Worm (Caenorhabditis elegans): ENCODE measurements around the gene hrpa-2.

hrpa-2 gene

ce11 chrX:5216063-5216462 lies at the start of gene hrpa-2:
Gene hrpa-2 (plus strand): TSS chrX:5216363.
- no peak for TF ChIP-seq him-1 (tag; optimal IDR thresholded peaks at IDR 0.05)
- TF ChIP-seq dao-5 (tag; optimal IDR thresholded peaks at IDR 0.05): no peak
- TF ChIP-seq W03F9.2 (tag; optimal IDR thresholded peaks at IDR 0.05): no peak

DNA sequence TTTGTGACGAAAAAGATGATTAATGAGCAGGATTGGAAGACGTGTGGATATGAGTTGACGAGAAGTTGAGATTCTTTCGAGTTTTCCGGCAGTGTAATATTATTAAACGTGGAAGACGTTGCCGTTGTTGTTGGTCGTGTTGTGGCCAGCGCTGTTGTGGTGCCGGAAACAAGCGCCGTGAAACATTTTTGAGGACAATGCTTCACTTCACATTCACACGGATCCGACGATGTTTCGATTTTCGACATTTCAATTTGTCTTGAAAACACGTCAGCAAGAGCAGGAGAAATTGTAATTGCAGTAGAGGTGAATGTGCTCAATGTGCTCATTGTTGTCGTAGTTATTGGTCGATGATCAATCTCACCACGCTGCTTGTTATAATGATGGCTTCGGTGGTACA lies 47.4 kb upstream of the hrpa-2 start:
- TF ChIP-seq dao-5 (tag; optimal IDR thresholded peaks at IDR 0.05) (no peak), W03F9.2 (tag; optimal IDR thresholded peaks at IDR 0.05) (no peak), him-1 (tag; optimal IDR thresholded peaks at IDR 0.05) (no peak)

DNA sequence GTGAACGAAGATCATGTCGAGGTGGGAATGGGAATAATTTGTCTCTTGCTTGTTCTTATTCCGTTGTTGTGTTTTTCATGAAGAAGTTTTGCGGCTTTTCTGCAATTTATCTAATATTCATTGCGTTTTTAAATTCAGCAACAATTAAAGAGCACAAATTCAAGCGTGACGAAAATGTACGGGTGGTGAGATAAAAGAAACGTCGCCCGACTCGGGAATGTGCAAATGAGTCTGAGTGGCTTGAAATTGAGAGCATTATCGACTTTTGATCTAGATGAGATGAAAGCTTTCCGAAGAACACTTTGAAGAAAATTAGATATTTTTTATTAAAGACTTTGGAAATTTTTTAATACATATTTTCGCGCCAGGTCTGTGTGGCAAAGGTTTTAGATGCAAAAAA lies 45.1 kb upstream of the hrpa-2 start, which contains the start of gene T03G11.10:
TSS of gene T03G11.10 (minus strand) at position 101 of the 400 bp plus-strand sequence.
- no peak for TF ChIP-seq dao-5 (tag; optimal IDR thresholded peaks at IDR 0.05)
- no peak for TF ChIP-seq W03F9.2 (tag; optimal IDR thresholded peaks at IDR 0.05)
- TF ChIP-seq him-1 (tag; optimal IDR thresholded peaks at IDR 0.05): no peak

- TF ChIP-seq him-1 (tag; optimal IDR thresholded peaks at IDR 0.05) (no peak), W03F9.2 (tag; optimal IDR thresholded peaks at IDR 0.05) (no peak), dao-5 (tag; optimal IDR thresholded peaks at IDR 0.05) (no peak)
Observed at ce11 chrX:5174256-5174655, 41.9 kb upstream of the hrpa-2 start, which contains the start of gene zchc-1A. Gene zchc-1A (plus strand): TSS chrX:5174369.

- TF ChIP-seq him-1 (tag; optimal IDR thresholded peaks at IDR 0.05): no peak
- no peak for TF ChIP-seq W03F9.2 (tag; optimal IDR thresholded peaks at IDR 0.05)
- TF ChIP-seq dao-5 (tag; optimal IDR thresholded peaks at IDR 0.05): no peak
Observed at ce11 chrX:5179050-5179449, 37.1 kb upstream of the hrpa-2 start, which contains the start of gene metl-9. Gene metl-9 (minus strand): TSS chrX:5179150.

ce11 chrX:5179874-5180273 lies 36.3 kb upstream of the hrpa-2 start, which contains the start of gene sru-48:
Gene sru-48 (plus strand): TSS chrX:5180174.
- TF ChIP-seq him-1 (tag; optimal IDR thresholded peaks at IDR 0.05): no peak
- no peak for TF ChIP-seq dao-5 (tag; optimal IDR thresholded peaks at IDR 0.05)
- TF ChIP-seq W03F9.2 (tag; optimal IDR thresholded peaks at IDR 0.05): no peak

- TF ChIP-seq dao-5 (tag; optimal IDR thresholded peaks at IDR 0.05): no peak
- no peak for TF ChIP-seq him-1 (tag; optimal IDR thresholded peaks at IDR 0.05)
- no peak for TF ChIP-seq W03F9.2 (tag; optimal IDR thresholded peaks at IDR 0.05)
Observed at ce11 chrX:5183931-5184330, 32.2 kb upstream of the hrpa-2 start, which contains the start of gene T03G11.9. Gene T03G11.9 (plus strand): TSS chrX:5184231.

DNA sequence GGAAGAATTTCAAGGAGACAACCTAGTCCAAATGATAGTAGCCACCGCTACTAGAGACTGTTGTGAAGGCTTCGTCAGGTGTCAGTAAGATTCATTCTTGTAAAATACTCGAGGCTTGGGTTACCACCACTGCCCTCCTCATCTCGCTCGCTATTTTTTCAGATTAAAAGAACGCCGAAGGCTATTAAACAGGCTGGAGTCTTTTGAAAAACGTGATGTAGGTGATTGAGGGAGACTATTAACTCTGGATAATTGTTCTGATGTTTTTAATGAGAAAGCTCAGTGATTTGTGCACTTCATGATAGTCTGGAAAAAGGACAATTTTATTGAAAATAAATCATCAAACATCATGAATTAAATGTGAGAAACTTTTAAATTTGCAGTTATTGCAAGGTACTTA lies 27.2 kb upstream of the hrpa-2 start, which contains the start of gene zig-6:
TSS of gene zig-6 (minus strand) at position 101 of the 400 bp plus-strand sequence.
- no peak for TF ChIP-seq W03F9.2 (tag; optimal IDR thresholded peaks at IDR 0.05)
- TF ChIP-seq dao-5 (tag; optimal IDR thresholded peaks at IDR 0.05): no peak
- no peak for TF ChIP-seq him-1 (tag; optimal IDR thresholded peaks at IDR 0.05)

DNA sequence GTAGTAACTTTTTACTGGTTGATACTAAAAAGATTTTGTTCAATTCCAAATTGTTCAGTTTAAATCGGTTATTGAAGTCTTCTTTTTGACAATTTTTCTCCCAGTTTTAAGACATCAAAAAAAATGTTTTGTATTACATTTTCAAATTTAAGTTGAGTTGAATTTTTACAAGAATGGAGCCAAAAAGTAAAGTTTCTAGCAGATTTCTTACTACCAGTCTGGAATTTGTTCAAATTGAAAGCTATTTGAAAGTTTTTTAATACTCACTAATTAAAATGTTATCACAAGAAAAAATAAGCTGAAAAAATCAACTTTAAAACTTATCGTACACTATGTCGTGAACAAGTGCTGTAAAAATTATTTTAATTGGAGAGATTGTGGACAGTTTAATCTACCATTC lies 26.1 kb upstream of the hrpa-2 start:
- TF ChIP-seq W03F9.2 (tag; optimal IDR thresholded peaks at IDR 0.05) (no peak), dao-5 (tag; optimal IDR thresholded peaks at IDR 0.05) (no peak), him-1 (tag; optimal IDR thresholded peaks at IDR 0.05) (no peak)

- TF ChIP-seq W03F9.2 (tag; optimal IDR thresholded peaks at IDR 0.05): no peak
- no peak for TF ChIP-seq him-1 (tag; optimal IDR thresholded peaks at IDR 0.05)
- TF ChIP-seq dao-5 (tag; optimal IDR thresholded peaks at IDR 0.05): no peak
Observed at ce11 chrX:5193402-5193801, 22.8 kb upstream of the hrpa-2 start.

DNA sequence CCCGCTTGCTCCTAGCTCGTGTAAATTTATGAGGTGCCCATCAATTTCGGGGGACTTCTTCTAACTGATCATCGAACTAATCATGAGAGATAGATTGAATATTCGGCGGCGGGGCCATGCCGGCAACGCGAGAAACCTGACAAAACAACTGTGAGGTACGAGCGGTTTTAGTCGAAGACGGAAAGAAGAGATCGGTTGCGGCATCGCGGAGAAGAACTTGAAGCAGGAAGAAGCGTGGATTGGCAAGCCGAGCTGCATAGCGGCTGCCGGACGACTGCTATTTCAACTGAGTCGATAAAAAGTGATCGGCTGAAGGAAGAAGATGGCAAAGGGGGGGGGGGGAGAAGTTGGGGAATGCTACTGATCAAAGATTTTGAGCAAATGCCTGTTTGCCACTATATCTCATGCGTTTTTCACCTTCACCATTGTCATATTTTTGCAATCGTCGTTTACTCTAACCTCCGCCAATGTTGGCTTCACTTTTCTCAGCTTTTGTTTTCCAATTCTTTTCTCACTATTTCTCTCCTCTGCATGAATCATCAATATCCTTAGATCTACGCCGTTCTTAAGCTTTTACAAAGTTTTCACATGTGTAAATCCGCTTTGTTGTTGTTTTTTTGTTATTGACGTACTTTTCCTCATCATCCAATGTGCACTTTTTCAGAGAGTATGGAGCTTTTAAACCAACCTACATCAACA lies 20.6 kb upstream of the hrpa-2 start, which contains the start of gene pqn-62:
TSS of gene pqn-62 (plus strand) at position 649 of the 699 bp plus-strand sequence.
- TF ChIP-seq W03F9.2 (tag; optimal IDR thresholded peaks at IDR 0.05): no peak
- TF ChIP-seq dao-5 (tag; optimal IDR thresholded peaks at IDR 0.05): no peak

DNA sequence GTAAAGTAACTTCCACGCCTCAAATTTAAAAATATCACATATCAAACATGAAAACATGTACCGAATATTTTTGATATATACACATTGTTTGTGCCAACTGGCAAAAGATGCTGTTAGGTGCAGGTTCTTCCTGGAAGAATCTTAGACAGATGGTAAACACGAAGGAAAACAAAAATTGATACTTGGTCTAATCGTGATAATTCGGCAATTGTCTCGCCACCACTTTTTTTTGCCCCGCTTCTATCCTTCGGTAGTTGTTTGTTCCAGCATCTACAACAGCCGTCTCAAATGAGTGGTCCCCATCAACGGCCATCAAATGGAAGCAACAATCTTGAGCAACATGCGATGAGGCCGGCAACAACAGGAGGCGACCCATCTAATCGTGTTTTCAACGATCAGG lies 18.7 kb upstream of the hrpa-2 start:
- TF ChIP-seq W03F9.2 (tag; optimal IDR thresholded peaks at IDR 0.05): no peak
- no peak for TF ChIP-seq dao-5 (tag; optimal IDR thresholded peaks at IDR 0.05)
- TF ChIP-seq him-1 (tag; optimal IDR thresholded peaks at IDR 0.05): no peak

DNA sequence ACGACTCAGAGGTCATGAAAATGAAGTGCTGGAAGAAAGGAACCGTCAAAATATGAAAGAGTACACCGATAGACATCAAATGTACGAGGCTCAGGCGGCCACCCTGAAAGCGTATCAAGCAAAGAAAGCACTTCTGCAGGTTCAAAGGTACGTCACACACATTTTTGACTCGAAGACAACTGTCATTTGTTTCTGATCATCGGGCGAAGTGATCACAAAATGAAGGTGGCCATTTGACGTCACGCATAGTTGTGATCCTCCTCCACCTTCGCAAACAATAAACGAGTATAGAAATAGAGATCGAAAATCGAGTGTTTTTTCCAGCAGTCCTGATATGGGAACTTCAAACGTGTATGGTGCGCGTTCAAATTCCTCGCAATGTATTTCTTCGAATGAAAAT lies 16.9 kb upstream of the hrpa-2 start:
- no peak for TF ChIP-seq dao-5 (tag; optimal IDR thresholded peaks at IDR 0.05)
- no peak for TF ChIP-seq him-1 (tag; optimal IDR thresholded peaks at IDR 0.05)
- TF ChIP-seq W03F9.2 (tag; optimal IDR thresholded peaks at IDR 0.05): no peak

DNA sequence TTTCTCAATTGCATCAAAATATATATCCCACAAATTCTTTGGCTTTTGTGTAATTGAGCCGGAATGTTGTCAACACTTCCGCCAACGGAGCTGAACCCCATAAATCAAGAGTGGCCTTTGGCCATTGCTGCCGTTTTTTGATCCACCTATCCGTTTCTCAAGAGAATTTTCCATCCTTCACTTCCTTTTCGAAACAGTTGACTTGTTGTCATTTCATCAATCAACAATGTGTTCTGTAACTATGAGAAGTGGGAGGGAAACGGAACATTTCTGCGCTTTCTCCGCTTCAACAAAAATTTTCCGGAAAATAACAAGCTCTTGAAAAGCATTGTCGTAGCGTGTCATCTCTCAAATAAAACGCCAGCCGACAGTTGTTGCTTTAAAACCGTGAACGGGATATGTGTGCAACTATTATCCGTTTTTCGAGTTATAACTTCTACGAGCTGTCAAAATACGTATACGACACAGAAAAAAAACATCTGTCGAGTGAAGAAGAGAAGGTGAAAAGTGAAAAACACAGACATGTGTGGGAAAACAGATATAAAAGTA lies 16.3 kb upstream of the hrpa-2 start:
- TF ChIP-seq dao-5 (tag; optimal IDR thresholded peaks at IDR 0.05): no peak
- TF ChIP-seq W03F9.2 (tag; optimal IDR thresholded peaks at IDR 0.05): no peak
- TF ChIP-seq him-1 (tag; optimal IDR thresholded peaks at IDR 0.05): no peak
